Worm (Caenorhabditis elegans) whole organism, L3 larva: ENCODE results near the gene his-3.

Experiments
- ama-1 ChIP-seq: fragments of 150-350 bp; optimal IDR thresholded peaks from 2 replicates; lab custom pipeline; 2018
- ceh-9 ChIP-seq: sonication (generic microtip); optimal IDR thresholded peaks from 2 replicates; lab custom pipeline; 2018; ENCODE audit warnings: missing biosample characterization, missing genetic modification characterization
- lin-39 ChIP-seq: fragments of 150-350 bp; optimal IDR thresholded peaks from 2 replicates; lab custom pipeline; 2018; ENCODE audit warnings: missing biosample characterization, missing genetic modification reagents, missing genetic modification characterization
- nhr-76 ChIP-seq: fragments of 150-350 bp; sonication (generic microtip); optimal IDR thresholded peaks from 5 replicates; lab custom pipeline; 2014; ENCODE audit warnings: missing biosample characterization, missing genetic modification characterization
- nhr-77 ChIP-seq: fragments of 150-350 bp; optimal IDR thresholded peaks from 2 replicates; lab custom pipeline; 2014; ENCODE audit warnings: missing biosample characterization, missing genetic modification characterization
- unc-39 ChIP-seq: sonication (generic microtip); optimal IDR thresholded peaks from 4 replicates; lab custom pipeline; 2017; ENCODE audit warnings: missing biosample characterization, missing genetic modification characterization

- no peak for TF ChIP-seq nhr-76 (tag; lab: Kevin White, UChicago)
- TF ChIP-seq lin-39 (tag; lab: Kevin White, UChicago) = no peak
- no peak for TF ChIP-seq ceh-9 (tag; lab: Kevin White, UChicago)
- TF ChIP-seq ama-1 = no peak
- TF ChIP-seq unc-39 (tag; lab: Kevin White, UChicago) = no peak
- no peak for TF ChIP-seq nhr-77 (tag; lab: Kevin White, UChicago)
Observed at ce11 chrV:16057010-16057463, 16.4 kb downstream of the his-3 start, which contains the start of gene F14H3.5.
